Fruit fly (Drosophila melanogaster) whole organism, embryonic: ENCODE measurements around the gene dmrt11E.

ENCODE experiments used
- CG10274 ChIP-seq: fragments of 200-800 bp; sonication (Bioruptor generic); optimal IDR thresholded peaks from 3 replicates; lab custom pipeline; 2017; ENCODE audit warnings: missing biosample characterization, mild to moderate bottlenecking, missing genetic modification characterization
- CG1233 ChIP-seq: fragments of 200-800 bp; sonication (Bioruptor generic); optimal IDR thresholded peaks from 4 replicates; lab custom pipeline; 2018; ENCODE audit warnings: missing biosample characterization, mild to moderate bottlenecking, missing genetic modification characterization
- CG14014 ChIP-seq: fragments of 200-800 bp; sonication (Bioruptor generic); IDR thresholded peaks from 2 replicates; pipeline ENCODE4 v1.3.6; 2022; ENCODE audit warnings: missing biosample characterization, missing genetic modification characterization
- CG14441 ChIP-seq: fragments of 200-800 bp; sonication (Bioruptor generic); IDR thresholded peaks from 2 replicates; pipeline ENCODE4 v1.3.6; 2022; ENCODE audit warnings: missing biosample characterization, missing genetic modification characterization
- CG1602 ChIP-seq: fragments of 200-800 bp; sonication (Bioruptor generic); optimal IDR thresholded peaks from 3 replicates; lab custom pipeline; 2016; ENCODE audit warnings: missing biosample characterization, missing genetic modification characterization
- CG17802 ChIP-seq: fragments of 200-800 bp; sonication (Bioruptor generic); optimal IDR thresholded peaks from 2 replicates; lab custom pipeline; 2018; ENCODE audit warnings: missing biosample characterization, mild to moderate bottlenecking, missing genetic modification characterization, moderate library complexity
- CG17912 ChIP-seq: fragments of 200-800 bp; sonication (Bioruptor generic); optimal IDR thresholded peaks from 2 replicates; lab custom pipeline; 2018; ENCODE audit warnings: missing biosample characterization, mild to moderate bottlenecking, missing genetic modification characterization
- CG18262 ChIP-seq: fragments of 200-800 bp; optimal IDR thresholded peaks from 3 replicates; lab custom pipeline; 2019; ENCODE audit warnings: missing biosample characterization, mild to moderate bottlenecking, missing genetic modification characterization, moderate library complexity
- CG18599 ChIP-seq: fragments of 200-800 bp; sonication (Bioruptor generic); optimal IDR thresholded peaks from 3 replicates; lab custom pipeline; 2017; ENCODE audit warnings: missing biosample characterization, missing genetic modification characterization, mild to moderate bottlenecking, moderate library complexity, missing genetic modification reagents
- CG31388 ChIP-seq: fragments of 200-800 bp; sonication (Bioruptor generic); optimal IDR thresholded peaks from 2 replicates; lab custom pipeline; 2016; ENCODE audit warnings: missing biosample characterization, missing genetic modification characterization
- CG3281 ChIP-seq: fragments of 200-800 bp; sonication (Bioruptor generic); optimal IDR thresholded peaks from 3 replicates; lab custom pipeline; 2017; ENCODE audit warnings: missing biosample characterization, mild to moderate bottlenecking, missing genetic modification characterization
- CG33213 ChIP-seq: fragments of 200-800 bp; sonication (Bioruptor generic); optimal IDR thresholded peaks from 3 replicates; lab custom pipeline; 2016; ENCODE audit warnings: missing biosample characterization, missing genetic modification characterization
- CG5180 ChIP-seq: fragments of 200-800 bp; sonication (Bioruptor generic); optimal IDR thresholded peaks from 3 replicates; lab custom pipeline; 2017; ENCODE audit warnings: missing biosample characterization, missing genetic modification characterization, mild to moderate bottlenecking, moderate library complexity, missing genetic modification reagents
- CG6683 ChIP-seq: fragments of 200-800 bp; sonication (Bioruptor generic); optimal IDR thresholded peaks from 2 replicates; lab custom pipeline; 2017; ENCODE audit warnings: missing biosample characterization, mild to moderate bottlenecking, missing genetic modification characterization, missing genetic modification reagents
- CG6689 ChIP-seq: fragments of 200-800 bp; sonication (Bioruptor generic); IDR thresholded peaks from 2 replicates; pipeline ENCODE4 v1.3.6; 2022; ENCODE audit warnings: missing biosample characterization, missing genetic modification characterization
- CG6854 ChIP-seq: fragments of 200-800 bp; sonication (Bioruptor generic); optimal IDR thresholded peaks from 3 replicates; lab custom pipeline; 2017; ENCODE audit warnings: missing biosample characterization, mild to moderate bottlenecking, missing genetic modification characterization
- CG7271 ChIP-seq: fragments of 200-800 bp; sonication (Bioruptor generic); optimal IDR thresholded peaks from 2 replicates; lab custom pipeline; 2018; ENCODE audit warnings: missing biosample characterization, mild to moderate bottlenecking, missing genetic modification characterization, moderate library complexity
- CG8281 ChIP-seq: fragments of 200-800 bp; sonication (Bioruptor generic); optimal IDR thresholded peaks from 2 replicates; lab custom pipeline; 2018; ENCODE audit warnings: missing biosample characterization, mild to moderate bottlenecking, missing genetic modification characterization, moderate library complexity
- CG8944 ChIP-seq: fragments of 200-800 bp; sonication (Bioruptor generic); optimal IDR thresholded peaks from 3 replicates; lab custom pipeline; 2016; ENCODE audit warnings: missing biosample characterization, missing genetic modification characterization
- CG9797 ChIP-seq: fragments of 200-800 bp; sonication (Bioruptor generic); optimal IDR thresholded peaks from 3 replicates; lab custom pipeline; 2018; ENCODE audit warnings: missing biosample characterization, mild to moderate bottlenecking, missing genetic modification characterization
- Dip2 ChIP-seq: fragments of 200-800 bp; sonication (Bioruptor generic); IDR thresholded peaks from 2 replicates; pipeline ENCODE4 v1.3.6; 2022; ENCODE audit warnings: missing biosample characterization, missing genetic modification characterization
- Dref ChIP-seq: fragments of 200-800 bp; sonication (Bioruptor generic); IDR thresholded peaks from 2 replicates; pipeline ENCODE4 v1.3.6; 2022; ENCODE audit warnings: missing biosample characterization, missing genetic modification characterization
- E2f1 ChIP-seq: fragments of 200-800 bp; sonication (Bioruptor generic); IDR thresholded peaks from 2 replicates; pipeline ENCODE4 v1.3.6; 2022; ENCODE audit warnings: missing biosample characterization, missing genetic modification characterization
- Ets65A ChIP-seq: fragments of 200-800 bp; sonication (Bioruptor generic); peaks from one replicate; lab custom pipeline; 2016; ENCODE audit warnings: missing biosample characterization, missing genetic modification characterization
- H15 ChIP-seq: fragments of 200-800 bp; sonication (Bioruptor generic); IDR thresholded peaks from 3 replicates; pipeline ENCODE4 v1.3.6; 2022; ENCODE audit warnings: missing biosample characterization, missing genetic modification characterization
- HLH3B ChIP-seq: fragments of 200-800 bp; sonication (Bioruptor generic); IDR thresholded peaks from 2 replicates; pipeline ENCODE4 v1.3.6; 2022; ENCODE audit warnings: missing biosample characterization, missing genetic modification characterization
- HLH4C ChIP-seq: fragments of 200-800 bp; sonication (Bioruptor generic); IDR thresholded peaks from 3 replicates; pipeline ENCODE4 v1.3.6; 2022; ENCODE audit warnings: missing biosample characterization, missing genetic modification characterization; ENCODE audit not compliant: partially characterized antibody
- Lim3 ChIP-seq: fragments of 200-800 bp; sonication (Bioruptor generic); IDR thresholded peaks from 2 replicates; pipeline ENCODE4 v1.3.6; 2022; ENCODE audit warnings: missing biosample characterization, missing genetic modification characterization
- NFAT ChIP-seq: fragments of 200-800 bp; sonication (Bioruptor generic); IDR thresholded peaks from 2 replicates; pipeline ENCODE4 v1.3.6; 2022; ENCODE audit warnings: missing biosample characterization, missing genetic modification characterization
- Nf-YB ChIP-seq: fragments of 200-800 bp; sonication (Bioruptor generic); optimal IDR thresholded peaks from 3 replicates; lab custom pipeline; 2019; ENCODE audit warnings: missing biosample characterization, mild to moderate bottlenecking, missing genetic modification characterization, moderate library complexity
- Usf ChIP-seq: fragments of 200-800 bp; sonication (Bioruptor generic); optimal IDR thresholded peaks from 2 replicates; lab custom pipeline; 2017; ENCODE audit warnings: missing genotype, missing biosample characterization, missing genetic modification characterization
- al ChIP-seq: fragments of 200-800 bp; sonication (Bioruptor generic); IDR thresholded peaks from 2 replicates; pipeline ENCODE4 v1.3.6; 2022; ENCODE audit warnings: missing biosample characterization, missing genetic modification characterization
- aop ChIP-seq: fragments of 200-800 bp; sonication (Bioruptor generic); IDR thresholded peaks from 2 replicates; pipeline ENCODE4 v1.3.6; 2022; ENCODE audit warnings: missing biosample characterization, missing genetic modification characterization
- ase ChIP-seq: fragments of 200-800 bp; sonication (Bioruptor generic); IDR thresholded peaks from 3 replicates; pipeline ENCODE4 v1.3.6; 2022; ENCODE audit warnings: missing biosample characterization, missing genetic modification characterization
- bowl ChIP-seq: fragments of 200-800 bp; sonication (Bioruptor generic); IDR thresholded peaks from 2 replicates; pipeline ENCODE4 v1.3.6; 2022; ENCODE audit warnings: missing biosample characterization, missing genetic modification characterization
- ci ChIP-seq: fragments of 200-800 bp; sonication (Bioruptor generic); IDR thresholded peaks from 3 replicates; pipeline ENCODE4 v1.3.6; 2022; ENCODE audit warnings: missing biosample characterization, missing genetic modification characterization
- corto ChIP-seq: fragments of 200-800 bp; sonication (Bioruptor generic); optimal IDR thresholded peaks from 2 replicates; lab custom pipeline; 2016; ENCODE audit warnings: missing biosample characterization, mild to moderate bottlenecking, missing genetic modification characterization, moderate library complexity
- crp ChIP-seq, 2 experiments: fragments of 200-800 bp; sonication (Bioruptor generic); optimal IDR thresholded peaks; 2 replicates in 1 of 2; 3 replicates in 1 of 2; lab custom pipeline; 2017; ENCODE audit warnings: missing biosample characterization in 2 of 2, missing genetic modification characterization in 2 of 2, mild to moderate bottlenecking in 1 of 2, moderate library complexity in 1 of 2
- dmrt11E ChIP-seq: fragments of 200-800 bp; sonication (Bioruptor generic); optimal IDR thresholded peaks from 3 replicates; lab custom pipeline; 2018; ENCODE audit warnings: missing biosample characterization, mild to moderate bottlenecking, missing genetic modification characterization, moderate library complexity
- dpn ChIP-seq, 2 experiments: fragments of 200-800 bp; sonication (Bioruptor generic); optimal IDR thresholded peaks; 3 replicates each; lab custom pipeline; 2016; ENCODE audit warnings: missing biosample characterization in 2 of 2, missing genetic modification characterization in 2 of 2
- esg ChIP-seq: fragments of 200-800 bp; sonication (Bioruptor generic); conservative IDR thresholded peaks from 2 replicates; pipeline ENCODE4 v1.3.6; 2022; ENCODE audit warnings: missing biosample characterization, missing genetic modification characterization
- ftz-f1 ChIP-seq: fragments of 200-800 bp; sonication (Bioruptor generic); optimal IDR thresholded peaks from 2 replicates; lab custom pipeline; 2016; ENCODE audit warnings: missing biosample characterization, missing genetic modification characterization
- h ChIP-seq: fragments of >200 bp; optimal IDR thresholded peaks from 2 replicates; lab custom pipeline; 2017
- kni ChIP-seq: fragments of 200-800 bp; sonication (Bioruptor generic); optimal IDR thresholded peaks from 3 replicates; lab custom pipeline; 2017; ENCODE audit warnings: mild to moderate bottlenecking, missing biosample characterization, missing genetic modification reagents, missing genetic modification characterization
- lola ChIP-seq, 3 experiments: fragments of >200 bp in 2 of 3; fragments of 200-800 bp in 1 of 3; sonication (Bioruptor generic) in 1 of 3; optimal IDR thresholded peaks; 2 replicates each; lab custom pipeline; 2017 to 2019; ENCODE audit warnings: missing biosample characterization in 3 of 3, missing genetic modification characterization in 3 of 3, mild to moderate bottlenecking in 1 of 3, moderate library complexity in 1 of 3
- onecut ChIP-seq: fragments of 200-800 bp; sonication (Bioruptor generic); IDR thresholded peaks from 2 replicates; pipeline ENCODE4 v1.3.6; 2022; ENCODE audit warnings: missing biosample characterization, missing genetic modification characterization
- pita ChIP-seq: fragments of 200-800 bp; sonication (Bioruptor generic); optimal IDR thresholded peaks from 2 replicates; lab custom pipeline; 2017; ENCODE audit warnings: missing biosample characterization, mild to moderate bottlenecking, missing genetic modification characterization
- stwl ChIP-seq: fragments of 200-800 bp; sonication (Bioruptor generic); optimal IDR thresholded peaks from 3 replicates; lab custom pipeline; 2018; ENCODE audit warnings: missing biosample characterization, mild to moderate bottlenecking, missing genetic modification characterization, moderate library complexity
- toy ChIP-seq: fragments of 200-800 bp; sonication (Bioruptor generic); IDR thresholded peaks from 2 replicates; pipeline ENCODE4 v1.3.6; 2022; ENCODE audit warnings: missing biosample characterization, missing genetic modification characterization
- vnd ChIP-seq: fragments of 200-800 bp; sonication (Bioruptor generic); IDR thresholded peaks from 3 replicates; pipeline ENCODE4 v1.3.6; 2022; ENCODE audit warnings: missing biosample characterization, missing genetic modification characterization; ENCODE audit not compliant: partially characterized antibody

The dmrt11E gene

dm6 chrX:13337454-13337853 lies 30.5 kb upstream of the dmrt11E start, which contains the start of gene RpS15Aa (continued):
- peak; percentile 26 for TF ChIP-seq stwl
- peak; percentile 68 for TF ChIP-seq CG14441 (GFP tag; lab: Robert Waterston, UW)
- 0 out of 2 replicates have a peak, but pooled peaks have one; percentile 44 for TF ChIP-seq bowl (GFP tag; lab: Robert Waterston, UW)
- no peak for TF ChIP-seq h
- peak; percentile 60 for TF ChIP-seq CG9797 (GFP tag; lab: Kevin White, UChicago)
- peak; percentile 96 for TF ChIP-seq ci (GFP tag; lab: Robert Waterston, UW)
- TF ChIP-seq CG10274 (GFP tag; lab: Kevin White, UChicago): peak; percentile 67
- TF ChIP-seq CG1233 (GFP tag; lab: Kevin White, UChicago): peak; percentile 79
- peak; percentile 54 for TF ChIP-seq pita (GFP tag; lab: Kevin White, UChicago)
- peak; percentile 76 for TF ChIP-seq CG6854 (GFP tag; lab: Kevin White, UChicago)
- no peak for TF ChIP-seq Dip2 (GFP tag; lab: Robert Waterston, UW)
- peak; percentile 38; the same call in 1 of the 2 replicates for TF ChIP-seq Lim3
- TF ChIP-seq CG5180 (GFP tag; lab: Kevin White, UChicago): peak; percentile 65
- TF ChIP-seq H15 (GFP tag; lab: Robert Waterston, UW): peak; percentile 78
- peak; percentile 90 for TF ChIP-seq Dref (GFP tag; lab: Robert Waterston, UW)
- TF ChIP-seq aop (GFP tag; lab: Robert Waterston, UW): 0 out of 2 replicates have a peak, but pooled peaks have one; percentile 36
- TF ChIP-seq CG14014 (GFP tag; lab: Robert Waterston, UW): peak; percentile 82
- peak; percentile 41 for TF ChIP-seq dmrt11E (tag; lab: Kevin White, UChicago)
- peak; percentile 34 to 79 for TF ChIP-seq dpn (GFP tag; optimal IDR thresholded peaks at IDR 0.05; lab: Kevin White, UChicago)
- peak; percentile 41 for TF ChIP-seq Nf-YB (GFP tag; lab: Kevin White, UChicago)
- peak; percentile 58 for TF ChIP-seq CG8944 (GFP tag; lab: Kevin White, UChicago)
- peak; percentile 90 for TF ChIP-seq CG33213 (GFP tag; lab: Kevin White, UChicago)
- no peak for TF ChIP-seq CG31388
- TF ChIP-seq ase (GFP tag; lab: Robert Waterston, UW): peak; percentile 84
- no peak for TF ChIP-seq corto (GFP tag; lab: Kevin White, UChicago)
- TF ChIP-seq CG6683 (GFP tag; lab: Kevin White, UChicago): peak; percentile 23
- TF ChIP-seq onecut (GFP tag; lab: Robert Waterston, UW): peak; percentile 79
- TF ChIP-seq kni (GFP tag; lab: Kevin White, UChicago): peak; percentile 79
- TF ChIP-seq toy (GFP tag; lab: Robert Waterston, UW): 0 out of 2 replicates have a peak, but pooled peaks have one; percentile 44
- peak; percentile 83 for TF ChIP-seq CG17912 (GFP tag; lab: Kevin White, UChicago)
- TF ChIP-seq Usf (GFP tag; lab: Kevin White, UChicago): peak; percentile 74
- peak; percentile 63 for TF ChIP-seq CG6689
- TF ChIP-seq al: peak; percentile 80
- peak; percentile 44 for TF ChIP-seq CG1602 (GFP tag; lab: Kevin White, UChicago)
- peak; percentile 99 for TF ChIP-seq Ets65A (GFP tag; lab: Kevin White, UChicago)
- no peak for TF ChIP-seq lola (GFP tag; optimal IDR thresholded peaks at IDR 0.05; lab: Kevin White, UChicago)
- peak; percentile 92 for TF ChIP-seq NFAT
- peak; percentile 59 for TF ChIP-seq E2f1 (GFP tag; lab: Robert Waterston, UW)
- peak; percentile 81 for TF ChIP-seq CG3281 (GFP tag; lab: Kevin White, UChicago)
- peak; percentile 69 for TF ChIP-seq CG17802 (tag; lab: Kevin White, UChicago)
- peak; percentile 32; the same call in 1 of the 3 replicates for TF ChIP-seq vnd (GFP tag; lab: Robert Waterston, UW)
- peak; percentile 15 for TF ChIP-seq CG8281
- TF ChIP-seq CG18262: peak; percentile 49
- TF ChIP-seq crp (GFP tag; optimal IDR thresholded peaks at IDR 0.05; lab: Kevin White, UChicago): peak in 1 of 2 experiments; percentile 42
- TF ChIP-seq CG7271 (tag; lab: Kevin White, UChicago): peak; percentile 75
- TF ChIP-seq HLH3B (GFP tag; lab: Robert Waterston, UW): peak; percentile 58; the same call in 1 of the 2 replicates
- 0 out of 3 replicates have a peak, but pooled peaks have one; percentile 9 for TF ChIP-seq HLH4C (GFP tag; lab: Robert Waterston, UW)
- TF ChIP-seq CG18599: peak; percentile 65
- TF ChIP-seq esg (GFP tag; lab: Robert Waterston, UW): peak; percentile 12; the same call in 1 of the 2 replicates
- TF ChIP-seq ftz-f1 (GFP tag; lab: Kevin White, UChicago): no peak
